Worm (Caenorhabditis elegans) whole organism, mixed stage, embryonic: ENCODE data around the gene F31E8.4.

Source experiments
- ham-2 ChIP-seq: fragments of 200-800 bp; sonication (Bioruptor generic); optimal IDR thresholded peaks from 2 replicates; lab custom pipeline; 2018; ENCODE audit warnings: mild to moderate bottlenecking, missing genetic modification characterization, missing compliant biosample characterization
- lin-13 ChIP-seq: fragments of 150-350 bp; optimal IDR thresholded peaks from 2 replicates; lab custom pipeline; 2014; ENCODE audit warnings: missing biosample characterization, missing genetic modification characterization
- lin-32 ChIP-seq: fragments of 200-800 bp; sonication (Bioruptor generic); optimal IDR thresholded peaks from 2 replicates; lab custom pipeline; 2018; ENCODE audit warnings: mild to moderate bottlenecking, missing genetic modification characterization, missing compliant biosample characterization
- nhr-76 ChIP-seq: sonication (generic microtip); optimal IDR thresholded peaks from 2 replicates; lab custom pipeline; 2017; ENCODE audit warnings: missing biosample characterization, missing genetic modification characterization
- pha-4 ChIP-seq: fragments of 150-350 bp; optimal IDR thresholded peaks from 2 replicates; lab custom pipeline; 2018; ENCODE audit warnings: missing biosample characterization, missing genetic modification reagents, missing genetic modification characterization
- snpc-4 ChIP-seq: fragments of 150-350 bp; optimal IDR thresholded peaks from 2 replicates; lab custom pipeline; 2014; ENCODE audit warnings: missing biosample characterization, missing genetic modification characterization
- unc-120 ChIP-seq: sonication (generic microtip); optimal IDR thresholded peaks from 2 replicates; lab custom pipeline; 2017; ENCODE audit warnings: missing genetic modification characterization, missing compliant biosample characterization; ENCODE audit not compliant: poor library complexity, severe bottlenecking
- unc-39 ChIP-seq: fragments of 150-350 bp; optimal IDR thresholded peaks from 2 replicates; lab custom pipeline; 2014; ENCODE audit warnings: missing biosample characterization, missing genetic modification characterization
- unc-62 ChIP-seq: fragments of 150-350 bp; optimal IDR thresholded peaks from 2 replicates; lab custom pipeline; 2014; ENCODE audit warnings: missing biosample characterization, missing genetic modification reagents, missing genetic modification characterization
- ztf-11 ChIP-seq: fragments of 150-350 bp; optimal IDR thresholded peaks from 2 replicates; lab custom pipeline; 2014; ENCODE audit warnings: missing biosample characterization, missing genetic modification characterization

ce11 chrII:6834582-6835058 lies 34.7 kb upstream of the F31E8.4 start, which contains the start of gene egl-27:
- TF ChIP-seq unc-39 (tag; lab: Kevin White, UChicago) (no peak), snpc-4 (tag; lab: Kevin White, UChicago) (no peak), ztf-11 (tag; lab: Kevin White, UChicago) (no peak), nhr-76 (tag; lab: Kevin White, UChicago) (no peak), lin-13 (no peak), unc-62 (no peak), pha-4 (no peak), ham-2 (GFP tag; lab: Kevin White, UChicago) (no peak), lin-32 (GFP tag; lab: Kevin White, UChicago) (no peak), unc-120 (no peak)
